Worm (Caenorhabditis elegans) whole organism, L4 larva: ENCODE results near the gene his-42.

ENCODE experiments used
- F10B5.3 ChIP-seq: sonication (generic microtip); optimal IDR thresholded peaks from 2 replicates; lab custom pipeline; 2016; ENCODE audit warnings: mild to moderate bottlenecking, missing genetic modification characterization, missing compliant biosample characterization
- F26F4.8 ChIP-seq: fragments of 200-800 bp; sonication (Bioruptor generic); conservative IDR thresholded peaks from 2 replicates; pipeline ENCODE4 v1.3.6; 2022; ENCODE audit warnings: missing genetic modification characterization, missing compliant biosample characterization
- F44E2.7 ChIP-seq: fragments of 200-800 bp; sonication (Bioruptor generic); IDR thresholded peaks from 2 replicates; pipeline ENCODE4 v2.1.2; 2022; ENCODE audit warnings: missing genetic modification characterization, missing compliant biosample characterization
- T20F7.1 ChIP-seq: fragments of 200-800 bp; sonication (Bioruptor generic); optimal IDR thresholded peaks from 2 replicates; lab custom pipeline; 2018; ENCODE audit warnings: mild to moderate bottlenecking, missing genetic modification characterization, missing compliant biosample characterization
- Y48G9A.11 ChIP-seq: fragments of 200-800 bp; sonication (Bioruptor generic); IDR thresholded peaks from 2 replicates; pipeline ENCODE4 v1.3.6; 2022; ENCODE audit warnings: missing genetic modification reagents, missing genetic modification characterization, missing compliant biosample characterization
- Y5F2A.4 ChIP-seq: fragments of 200-800 bp; sonication (Bioruptor generic); optimal IDR thresholded peaks from 2 replicates; lab custom pipeline; 2018; ENCODE audit warnings: mild to moderate bottlenecking, missing genetic modification characterization, missing compliant biosample characterization
- aha-1 ChIP-seq: fragments of 150-350 bp; peaks from one replicate; lab custom pipeline; 2014; ENCODE audit warnings: missing biosample characterization, missing genetic modification characterization
- aly-2 ChIP-seq: sonication (generic microtip); optimal IDR thresholded peaks from 2 replicates; lab custom pipeline; 2018; ENCODE audit warnings: missing biosample characterization, missing genetic modification characterization
- attf-4 ChIP-seq: sonication (generic microtip); optimal IDR thresholded peaks from 3 replicates; lab custom pipeline; 2017; ENCODE audit warnings: missing biosample characterization, missing genetic modification characterization
- ceh-20 ChIP-seq: fragments of 200-800 bp; sonication (Bioruptor generic); IDR thresholded peaks from 2 replicates; pipeline ENCODE4 v1.3.6; 2022; ENCODE audit warnings: missing genetic modification reagents, missing genetic modification characterization, missing compliant biosample characterization
- ceh-28 ChIP-seq: fragments of 150-350 bp; optimal IDR thresholded peaks from 2 replicates; lab custom pipeline; 2014; ENCODE audit warnings: missing biosample characterization, missing genetic modification reagents, missing genetic modification characterization
- ceh-62 ChIP-seq: sonication (generic microtip); optimal IDR thresholded peaks from 2 replicates; lab custom pipeline; 2017; ENCODE audit warnings: missing biosample characterization, missing genetic modification characterization
- ceh-82 ChIP-seq: sonication (generic microtip); optimal IDR thresholded peaks from 2 replicates; lab custom pipeline; 2017; ENCODE audit warnings: missing biosample characterization, missing genetic modification characterization
- cey-2 ChIP-seq: sonication (generic microtip); optimal IDR thresholded peaks from 3 replicates; lab custom pipeline; 2017; ENCODE audit warnings: missing genetic modification characterization, mild to moderate bottlenecking, missing compliant biosample characterization, antibody characterized with exemption, borderline replicate concordance; ENCODE audit not compliant: insufficient read depth
- daf-16 ChIP-seq, 3 experiments: sonication (generic microtip); optimal IDR thresholded peaks; 2 replicates each; lab custom pipeline; 2016 to 2017; ENCODE audit warnings: missing genetic modification characterization in 3 of 3, missing genetic modification reagents in 3 of 3, mild to moderate bottlenecking in 2 of 3, missing compliant biosample characterization in 2 of 3, missing biosample characterization in 1 of 3, moderate library complexity in 1 of 3
- dmd-8 ChIP-seq: fragments of 200-800 bp; sonication (Bioruptor generic); IDR thresholded peaks from 2 replicates; pipeline ENCODE4 v1.3.6; 2022; ENCODE audit warnings: missing genetic modification characterization, missing compliant biosample characterization
- dmd-9 ChIP-seq: fragments of 200-800 bp; sonication (Bioruptor generic); IDR thresholded peaks from 2 replicates; pipeline ENCODE4 v1.3.6; 2022; ENCODE audit warnings: missing genetic modification reagents, missing genetic modification characterization, missing compliant biosample characterization
- duxl-1 ChIP-seq: sonication (generic microtip); optimal IDR thresholded peaks from 2 replicates; lab custom pipeline; 2016; ENCODE audit warnings: mild to moderate bottlenecking, missing genetic modification characterization, moderate library complexity, missing compliant biosample characterization; ENCODE audit not compliant: poor library complexity
- dve-1 ChIP-seq: sonication (generic microtip); optimal IDR thresholded peaks from 2 replicates; lab custom pipeline; 2017; ENCODE audit warnings: antibody characterized with exemption, mild to moderate bottlenecking, missing genetic modification characterization, missing compliant biosample characterization; ENCODE audit not compliant: insufficient read depth
- egl-43 ChIP-seq: fragments of 200-800 bp; sonication (Bioruptor generic); IDR thresholded peaks from 2 replicates; pipeline ENCODE4 v1.3.6; 2022; ENCODE audit warnings: missing genetic modification reagents, missing genetic modification characterization, missing compliant biosample characterization
- fkh-10 ChIP-seq: fragments of 150-350 bp; optimal IDR thresholded peaks from 2 replicates; lab custom pipeline; 2014; ENCODE audit warnings: missing biosample characterization, missing genetic modification reagents, missing genetic modification characterization
- fos-1 ChIP-seq: fragments of 150-350 bp; optimal IDR thresholded peaks from 2 replicates; lab custom pipeline; 2014; ENCODE audit warnings: missing biosample characterization, missing genetic modification characterization
- gei-8 ChIP-seq: fragments of 200-800 bp; sonication (Bioruptor generic); optimal IDR thresholded peaks from 2 replicates; lab custom pipeline; 2018; ENCODE audit warnings: mild to moderate bottlenecking, missing genetic modification characterization, missing compliant biosample characterization
- hlh-11 ChIP-seq: fragments of 200-800 bp; sonication (Bioruptor generic); optimal IDR thresholded peaks from 2 replicates; lab custom pipeline; 2018; ENCODE audit warnings: mild to moderate bottlenecking, missing genetic modification characterization, missing compliant biosample characterization
- hmg-1.1 ChIP-seq: fragments of 200-800 bp; sonication (Bioruptor generic); IDR thresholded peaks from 2 replicates; pipeline ENCODE4 v1.3.6; 2022; ENCODE audit warnings: missing genetic modification reagents, missing genetic modification characterization, missing compliant biosample characterization
- lin-1 ChIP-seq: fragments of 200-800 bp; sonication (Bioruptor generic); IDR thresholded peaks from 2 replicates; pipeline ENCODE4 v1.3.6; 2022; ENCODE audit warnings: missing genetic modification reagents, missing genetic modification characterization, missing compliant biosample characterization
- lin-15B ChIP-seq: fragments of 150-350 bp; sonication (generic microtip); optimal IDR thresholded peaks from 3 replicates; lab custom pipeline; 2014; ENCODE audit warnings: missing biosample characterization, missing genetic modification characterization
- lin-38 ChIP-seq: fragments of 200-800 bp; sonication (Bioruptor generic); IDR thresholded peaks from 2 replicates; pipeline ENCODE4 v1.3.6; 2022; ENCODE audit warnings: missing genetic modification reagents, missing genetic modification characterization, missing compliant biosample characterization
- mdl-1 ChIP-seq, 2 experiments: fragments of 150-350 bp in 1 of 2; sonication (generic microtip) in 1 of 2; optimal IDR thresholded peaks; 2 replicates each; lab custom pipeline; 2014 to 2017; ENCODE audit warnings: missing biosample characterization in 2 of 2, missing genetic modification characterization in 2 of 2
- mdt-29 ChIP-seq: fragments of 200-800 bp; sonication (Bioruptor generic); IDR thresholded peaks from 2 replicates; pipeline ENCODE4 v1.3.6; 2022; ENCODE audit warnings: missing genetic modification reagents, missing genetic modification characterization, missing compliant biosample characterization
- mxl-2 ChIP-seq: fragments of 200-800 bp; sonication (Bioruptor generic); conservative IDR thresholded peaks from 2 replicates; pipeline ENCODE4 v1.3.6; 2022; ENCODE audit warnings: missing genetic modification reagents, missing genetic modification characterization, missing compliant biosample characterization
- nhr-111 ChIP-seq: fragments of 200-800 bp; sonication (Bioruptor generic); optimal IDR thresholded peaks from 2 replicates; lab custom pipeline; 2018; ENCODE audit warnings: mild to moderate bottlenecking, missing genetic modification characterization, missing compliant biosample characterization
- nhr-237 ChIP-seq: sonication (generic microtip); optimal IDR thresholded peaks from 2 replicates; lab custom pipeline; 2017; ENCODE audit warnings: missing biosample characterization, missing genetic modification characterization
- nhr-25 ChIP-seq: sonication (generic microtip); optimal IDR thresholded peaks from 2 replicates; lab custom pipeline; 2017; ENCODE audit warnings: missing genetic modification characterization, mild to moderate bottlenecking, missing compliant biosample characterization, antibody characterized with exemption, moderate library complexity, borderline replicate concordance; ENCODE audit not compliant: insufficient read depth
- nhr-28 ChIP-seq: fragments of 150-350 bp; optimal IDR thresholded peaks from 2 replicates; lab custom pipeline; 2014; ENCODE audit warnings: missing biosample characterization, missing genetic modification characterization
- nhr-41 ChIP-seq: fragments of 200-800 bp; sonication (Bioruptor generic); IDR thresholded peaks from 2 replicates; pipeline ENCODE4 v1.3.6; 2022; ENCODE audit warnings: missing genetic modification reagents, missing genetic modification characterization, missing compliant biosample characterization
- nhr-42 ChIP-seq: fragments of 200-800 bp; sonication (Bioruptor generic); IDR thresholded peaks from 2 replicates; pipeline ENCODE4 v1.3.6; 2022; ENCODE audit warnings: missing genetic modification characterization, missing compliant biosample characterization
- set-16 ChIP-seq: fragments of 200-800 bp; sonication (Bioruptor generic); IDR thresholded peaks from 2 replicates; pipeline ENCODE4 v1.3.6; 2022; ENCODE audit warnings: missing genetic modification reagents, missing genetic modification characterization, missing compliant biosample characterization
- snpc-1.2 ChIP-seq: fragments of 200-800 bp; sonication (Bioruptor generic); IDR thresholded peaks from 2 replicates; pipeline ENCODE4 v1.3.6; 2022; ENCODE audit warnings: missing genetic modification reagents, missing genetic modification characterization, missing compliant biosample characterization
- spr-1 ChIP-seq: sonication (generic microtip); optimal IDR thresholded peaks from 2 replicates; lab custom pipeline; 2016; ENCODE audit warnings: mild to moderate bottlenecking, missing genetic modification characterization, missing compliant biosample characterization
- spr-3 ChIP-seq: fragments of 200-800 bp; sonication (Bioruptor generic); optimal IDR thresholded peaks from 2 replicates; lab custom pipeline; 2018; ENCODE audit warnings: mild to moderate bottlenecking, missing genetic modification characterization, missing compliant biosample characterization
- tra-1 ChIP-seq: fragments of 200-800 bp; sonication (Bioruptor generic); IDR thresholded peaks from 2 replicates; pipeline ENCODE4 v1.3.6; 2022; ENCODE audit warnings: missing genetic modification reagents, missing genetic modification characterization, missing compliant biosample characterization
- unc-130 ChIP-seq: sonication (generic microtip); optimal IDR thresholded peaks from 2 replicates; lab custom pipeline; 2016; ENCODE audit warnings: missing genetic modification reagents, missing genetic modification characterization, missing compliant biosample characterization
- unc-39 ChIP-seq: sonication (generic microtip); optimal IDR thresholded peaks from 2 replicates; lab custom pipeline; 2017; ENCODE audit warnings: missing biosample characterization, missing genetic modification characterization
- unc-62 ChIP-seq, 3 experiments: fragments of 150-350 bp in 1 of 3; sonication (generic microtip); optimal IDR thresholded peaks in 2 of 3; peaks in 1 of 3; 1 replicate in 1 of 3; 2 replicates in 2 of 3; lab custom pipeline; 2014 to 2017; ENCODE audit warnings: missing biosample characterization in 3 of 3, missing genetic modification characterization in 3 of 3, missing genetic modification reagents in 3 of 3, missing genotype in 1 of 3
- vab-7 ChIP-seq: fragments of 200-800 bp; sonication (Bioruptor generic); IDR thresholded peaks from 2 replicates; pipeline ENCODE4 v1.3.6; 2022; ENCODE audit warnings: missing genetic modification reagents, missing genetic modification characterization, missing compliant biosample characterization
- zag-1 ChIP-seq: fragments of 150-350 bp; optimal IDR thresholded peaks from 2 replicates; lab custom pipeline; 2014; ENCODE audit warnings: missing biosample characterization, missing genetic modification characterization
- ztf-11 ChIP-seq: fragments of 150-350 bp; optimal IDR thresholded peaks from 2 replicates; lab custom pipeline; 2014; ENCODE audit warnings: missing biosample characterization, missing genetic modification characterization

his-42 gene

ce11 chrII:13872191-13872889 lies 43.8 kb upstream of the his-42 start, which contains the start of the genes cup-14 and ndub-8 (continued):
- TF ChIP-seq ceh-28 (tag; lab: Kevin White, UChicago) (no peak), spr-1 (tag; lab: Kevin White, UChicago) (peak; percentile 50), Y5F2A.4 (GFP tag; lab: Kevin White, UChicago) (no peak), nhr-41 (GFP tag; lab: Robert Waterston, UW) (no peak), ztf-11 (tag; lab: Kevin White, UChicago) (no peak), lin-38 (GFP tag; lab: Robert Waterston, UW) (peak; percentile 84), tra-1 (GFP tag; lab: Robert Waterston, UW) (no peak), lin-15B (no peak), unc-62 (GFP tag; optimal IDR thresholded peaks at IDR 0.05 in 1 of 2; lab: Kevin White, UChicago) (peak in 1 of 2 experiments; percentile 38), unc-62 (tag; optimal IDR thresholded peaks at IDR 0.05; lab: Kevin White, UChicago) (no peak), cey-2 (no peak), dmd-9 (GFP tag; lab: Robert Waterston, UW) (no peak), mdt-29 (GFP tag; lab: Robert Waterston, UW) (no peak), snpc-1.2 (peak; percentile 54; the same call in 1 of the 2 replicates), nhr-111 (no peak), daf-16 (GFP tag; optimal IDR thresholded peaks at IDR 0.05; lab: Kevin White, UChicago) (peak; percentile 58 to 60), daf-16 (tag; optimal IDR thresholded peaks at IDR 0.05; lab: Kevin White, UChicago) (peak; percentile 83), unc-39 (tag; lab: Kevin White, UChicago) (no peak), F10B5.3 (tag; lab: Kevin White, UChicago) (peak; percentile 62), aly-2 (tag; lab: Kevin White, UChicago) (no peak), spr-3 (GFP tag; lab: Kevin White, UChicago) (peak; percentile 50), duxl-1 (tag; lab: Kevin White, UChicago) (peak; percentile 51), vab-7 (GFP tag; lab: Robert Waterston, UW) (0 out of 2 replicates have a peak, but pooled peaks have one; percentile 10), ceh-62 (tag; lab: Kevin White, UChicago) (no peak), F26F4.8 (GFP tag; lab: Robert Waterston, UW) (no peak), F44E2.7 (no peak), T20F7.1 (peak; percentile 70), mdl-1 (tag; optimal IDR thresholded peaks at IDR 0.05; lab: Kevin White, UChicago) (peak; percentile 61 to 85), mxl-2 (GFP tag; lab: Robert Waterston, UW) (no peak), dve-1 (tag; lab: Kevin White, UChicago) (peak; percentile 88), hlh-11 (tag; lab: Kevin White, UChicago) (peak; percentile 75), ceh-20 (GFP tag; lab: Robert Waterston, UW) (0 out of 2 replicates have a peak, but pooled peaks have one; percentile 62), egl-43 (GFP tag; lab: Robert Waterston, UW) (no peak), gei-8 (GFP tag; lab: Kevin White, UChicago) (no peak), set-16 (GFP tag; lab: Robert Waterston, UW) (no peak), unc-130 (peak; percentile 82), dmd-8 (no peak), zag-1 (tag; lab: Kevin White, UChicago) (no peak), nhr-25 (peak; percentile 44), aha-1 (tag; lab: Kevin White, UChicago) (peak; percentile 77), fkh-10 (GFP tag; lab: Kevin White, UChicago) (peak; percentile 87), nhr-237 (no peak), hmg-1.1 (GFP tag; lab: Robert Waterston, UW) (peak; percentile 81), lin-1 (GFP tag; lab: Robert Waterston, UW) (no peak), ceh-82 (tag; lab: Kevin White, UChicago) (no peak), Y48G9A.11 (GFP tag; lab: Robert Waterston, UW) (no peak), nhr-28 (tag; lab: Kevin White, UChicago) (no peak), fos-1 (tag; lab: Kevin White, UChicago) (no peak), nhr-42 (GFP tag; lab: Robert Waterston, UW) (peak; percentile 84; the same call in 1 of the 2 replicates), attf-4 (peak; percentile 6)
